Worm (Caenorhabditis elegans): ENCODE data around the gene K09E9.4.

K09E9.4 gene

ce11 chrX:15610527-15611091 is 19.6 kb downstream of the K09E9.4 start (continued):
- TF ChIP-seq madf-8 (GFP tag; conservative IDR thresholded peaks at IDR 0.05): no peak
- TF ChIP-seq aptf-3 (GFP tag; IDR thresholded peaks at IDR 0.05): no peak
- peak; percentile 24; the same call in 1 of the 2 replicates for TF ChIP-seq Y56A3A.18 (GFP tag; IDR thresholded peaks at IDR 0.05)
- TF ChIP-seq snpc-1.3 (tag; optimal IDR thresholded peaks at IDR 0.05; ENCODE audit: insufficient read depth): no peak
- TF ChIP-seq ceh-58 (GFP tag; IDR thresholded peaks at IDR 0.05): no peak
- no peak for TF ChIP-seq akir-1 (GFP tag; optimal IDR thresholded peaks at IDR 0.05)
- TF ChIP-seq sdz-38 (tag; optimal IDR thresholded peaks at IDR 0.05): peak; percentile 51
- TF ChIP-seq ceh-100 (GFP tag; IDR thresholded peaks at IDR 0.05): no peak
- no peak for TF ChIP-seq F52B5.7 (tag; optimal IDR thresholded peaks at IDR 0.05)
- no peak for TF ChIP-seq ekl-4 (GFP tag; IDR thresholded peaks at IDR 0.05)
- TF ChIP-seq lin-40 (tag; optimal IDR thresholded peaks at IDR 0.05): peak; percentile 43
- TF ChIP-seq nhr-90 (tag; optimal IDR thresholded peaks at IDR 0.05): peak; percentile 68
- TF ChIP-seq D2030.7 (GFP tag; IDR thresholded peaks at IDR 0.05): no peak
- no peak for TF ChIP-seq Y79H2A.3 (GFP tag; conservative IDR thresholded peaks at IDR 0.05)
- TF ChIP-seq cebp-1 (GFP tag; IDR thresholded peaks at IDR 0.05): peak; percentile 99
- TF ChIP-seq cebp-1 (tag; optimal IDR thresholded peaks at IDR 0.05): peak; percentile 99
- peak; percentile 17 for TF ChIP-seq gei-17 (GFP tag; optimal IDR thresholded peaks at IDR 0.05)
- TF ChIP-seq let-607 (tag; optimal IDR thresholded peaks at IDR 0.05): peak; percentile 59 to 72
- TF ChIP-seq lsl-1 (GFP tag; optimal IDR thresholded peaks at IDR 0.05): no peak
- no peak for TF ChIP-seq rpc-1 (optimal IDR thresholded peaks at IDR 0.05)
- no peak for TF ChIP-seq rpc-1 (tag; optimal IDR thresholded peaks at IDR 0.05)
- TF ChIP-seq F22D6.2 (tag; optimal IDR thresholded peaks at IDR 0.05): no peak
- TF ChIP-seq egrh-3 (GFP tag; IDR thresholded peaks at IDR 0.05): no peak
- TF ChIP-seq madf-6 (GFP tag; IDR thresholded peaks at IDR 0.05): no peak
- TF ChIP-seq sptf-2 (GFP tag; optimal IDR thresholded peaks at IDR 0.05): no peak
- TF ChIP-seq pha-4 (tag; optimal IDR thresholded peaks at IDR 0.05): peak; percentile 76
- no peak for TF ChIP-seq ceh-79 (tag; optimal IDR thresholded peaks at IDR 0.05)
- no peak for TF ChIP-seq bed-1 (GFP tag; IDR thresholded peaks at IDR 0.05)
- TF ChIP-seq F37B4.10 (GFP tag; IDR thresholded peaks at IDR 0.05): no peak
- peak; percentile 46 for TF ChIP-seq tbp1 (GFP tag; optimal IDR thresholded peaks at IDR 0.05)
- TF ChIP-seq B0035.1 (tag; optimal IDR thresholded peaks at IDR 0.05): no peak
- TF ChIP-seq snpc-3.4 (tag; optimal IDR thresholded peaks at IDR 0.05): no peak
- TF ChIP-seq ztf-6 (GFP tag; IDR thresholded peaks at IDR 0.05): no peak
- no peak for TF ChIP-seq hrde-1 (tag; optimal IDR thresholded peaks at IDR 0.05; ENCODE audit: borderline replicate concordance)
- TF ChIP-seq mes-4 (tag; optimal IDR thresholded peaks at IDR 0.05): no peak
- 0 out of 2 replicates have a peak, but pooled peaks have one; percentile 24 for TF ChIP-seq Y95B8A.8 (GFP tag; IDR thresholded peaks at IDR 0.05)
- TF ChIP-seq F57A8.1 (GFP tag; optimal IDR thresholded peaks at IDR 0.05): no peak
- peak; percentile 46 for TF ChIP-seq tlf-1 (GFP tag; optimal IDR thresholded peaks at IDR 0.05)
- no peak for TF ChIP-seq unc-130 (GFP tag; optimal IDR thresholded peaks at IDR 0.05)
- TF ChIP-seq fkh-3 (tag; optimal IDR thresholded peaks at IDR 0.05): no peak
- TF ChIP-seq K12H6.12 (tag; optimal IDR thresholded peaks at IDR 0.05): peak; percentile 38
- 0 out of 2 replicates have a peak, but pooled peaks have one; percentile 41 for TF ChIP-seq pbrm-1 (GFP tag; IDR thresholded peaks at IDR 0.05)
- 0 out of 2 replicates have a peak, but pooled peaks have one; percentile 66 for TF ChIP-seq Y53G8AR.9 (GFP tag; conservative IDR thresholded peaks at IDR 0.05)
- TF ChIP-seq somi-1 (GFP tag; optimal IDR thresholded peaks at IDR 0.05): no peak
- no peak for TF ChIP-seq xnd-1 (tag; optimal IDR thresholded peaks at IDR 0.05)
- TF ChIP-seq ets-4 (GFP tag; optimal IDR thresholded peaks at IDR 0.05): peak; percentile 32
- no peak for TF ChIP-seq K11D2.4 (GFP tag; IDR thresholded peaks at IDR 0.05)
- TF ChIP-seq ceh-40 (GFP tag; IDR thresholded peaks at IDR 0.05): no peak
- TF ChIP-seq bed-2 (GFP tag; IDR thresholded peaks at IDR 0.05): no peak
